Worm (Caenorhabditis elegans): ENCODE results near the gene Y37D8A.19.

DNA sequence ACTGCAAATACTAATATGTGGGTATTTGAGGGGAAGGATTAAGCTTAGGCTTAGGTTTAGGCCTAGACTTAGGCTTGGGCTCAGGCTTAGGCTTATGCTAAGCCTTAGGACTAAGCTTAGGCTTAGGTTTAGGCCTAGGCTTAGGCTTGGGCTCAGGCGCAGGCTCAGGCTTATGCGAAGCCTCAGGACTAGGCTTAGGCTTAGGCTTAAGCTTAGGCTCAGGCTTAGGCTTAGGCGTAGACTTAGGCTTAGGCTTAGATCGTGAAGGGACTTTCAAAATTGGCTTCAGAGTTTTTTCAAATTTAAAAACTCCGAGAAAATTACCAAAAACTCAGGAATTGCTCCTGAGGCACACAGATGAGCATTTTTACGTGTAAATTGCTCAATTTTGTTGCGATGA, 15.4 kb downstream of the Y37D8A.19 start:
- TF ChIP-seq dao-5 (tag; optimal IDR thresholded peaks at IDR 0.05) (no peak), him-1 (tag; optimal IDR thresholded peaks at IDR 0.05) (no peak)

Data from whole organism, L4/young adult.